Fruit fly (Drosophila melanogaster): Measurements from ENCODE around the gene rtp.

DNA sequence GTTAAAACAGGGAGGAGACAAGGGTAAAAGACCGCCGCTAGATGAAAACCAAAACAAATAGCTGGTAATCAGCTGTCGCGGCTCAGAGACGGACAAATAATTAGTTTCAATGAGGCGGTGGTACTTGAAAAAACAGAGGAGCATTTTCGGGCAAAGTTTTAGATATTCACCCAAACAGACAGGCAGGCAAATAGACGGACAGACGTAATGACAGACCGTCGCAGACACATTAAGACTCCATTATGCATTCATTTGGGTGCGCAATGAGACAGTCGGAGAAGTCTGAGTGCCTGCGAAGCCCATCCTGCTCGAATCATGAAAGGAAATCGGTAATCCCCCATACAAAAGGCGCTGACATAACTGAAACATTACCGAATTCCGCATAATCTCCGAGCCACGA lies 25.7 kb downstream of the rtp start:
- no peak for TF ChIP-seq pb (GFP tag; optimal IDR thresholded peaks at IDR 0.05)
- no peak for TF ChIP-seq gfzf (GFP tag; optimal IDR thresholded peaks at IDR 0.05)
